Worm (Caenorhabditis elegans) whole organism, L1 larva: ENCODE data around the gene F10D7.4.

Experiments
- C16A3.4 ChIP-seq: fragments of 150-350 bp; optimal IDR thresholded peaks from 2 replicates; lab custom pipeline; 2014; ENCODE audit warnings: missing biosample characterization, missing genetic modification characterization
- F16B12.6 ChIP-seq: fragments of 150-350 bp; optimal IDR thresholded peaks from 2 replicates; lab custom pipeline; 2014; ENCODE audit warnings: missing biosample characterization, missing genetic modification characterization
- Y116A8C.19 ChIP-seq: sonication (generic microtip); optimal IDR thresholded peaks from 2 replicates; lab custom pipeline; 2016; ENCODE audit warnings: missing compliant biosample characterization, missing genetic modification characterization, borderline replicate concordance
- aha-1 ChIP-seq: fragments of 150-350 bp; optimal IDR thresholded peaks from 2 replicates; lab custom pipeline; 2014; ENCODE audit warnings: missing biosample characterization, missing genetic modification characterization
- ama-1 ChIP-seq: fragments of 150-350 bp; optimal IDR thresholded peaks from 2 replicates; lab custom pipeline; 2014
- blmp-1 ChIP-seq: fragments of 150-350 bp; optimal IDR thresholded peaks from 2 replicates; lab custom pipeline; 2014; ENCODE audit warnings: missing biosample characterization, missing genetic modification characterization
- ceh-63 ChIP-seq: fragments of 200-800 bp; sonication (Bioruptor generic); optimal IDR thresholded peaks from 2 replicates; lab custom pipeline; 2018; ENCODE audit warnings: mild to moderate bottlenecking, missing genetic modification characterization, missing compliant biosample characterization
- ceh-8 ChIP-seq: fragments of 200-800 bp; sonication (Bioruptor generic); optimal IDR thresholded peaks from 2 replicates; lab custom pipeline; 2018; ENCODE audit warnings: mild to moderate bottlenecking, missing genetic modification characterization, moderate library complexity, missing compliant biosample characterization
- ceh-82 ChIP-seq, 3 experiments: fragments of 150-350 bp in 1 of 3; sonication (generic microtip) in 2 of 3; optimal IDR thresholded peaks; 2 replicates each; lab custom pipeline; 2014 to 2017; ENCODE audit warnings: missing biosample characterization in 3 of 3, missing genetic modification characterization in 3 of 3
- ceh-88 ChIP-seq: fragments of 200-800 bp; sonication (Bioruptor generic); IDR thresholded peaks from 2 replicates; pipeline ENCODE4 v1.3.6; 2022; ENCODE audit warnings: missing genetic modification characterization, missing compliant biosample characterization
- ceh-90 ChIP-seq: sonication (generic microtip); optimal IDR thresholded peaks from 2 replicates; lab custom pipeline; 2016; ENCODE audit warnings: missing genetic modification characterization, missing compliant biosample characterization
- ces-1 ChIP-seq: fragments of 150-350 bp; optimal IDR thresholded peaks from 2 replicates; lab custom pipeline; 2014; ENCODE audit warnings: missing biosample characterization, missing genetic modification reagents, missing genetic modification characterization
- dpl-1 ChIP-seq, 3 experiments: fragments of 150-350 bp in 2 of 3; sonication (generic microtip) in 1 of 3; optimal IDR thresholded peaks; 2 replicates each; lab custom pipeline; 2014 to 2017; ENCODE audit warnings: missing biosample characterization in 3 of 3, missing genetic modification characterization in 3 of 3, missing genetic modification reagents in 3 of 3
- dsc-1 ChIP-seq: sonication (generic microtip); optimal IDR thresholded peaks from 2 replicates; lab custom pipeline; 2016; ENCODE audit warnings: mild to moderate bottlenecking, missing genetic modification characterization, missing compliant biosample characterization
- efl-3 ChIP-seq: fragments of 200-800 bp; sonication (Bioruptor generic); optimal IDR thresholded peaks from 2 replicates; lab custom pipeline; 2018; ENCODE audit warnings: mild to moderate bottlenecking, missing genetic modification characterization, missing compliant biosample characterization
- egl-13 ChIP-seq: sonication (generic microtip); optimal IDR thresholded peaks from 2 replicates; lab custom pipeline; 2016; ENCODE audit warnings: missing genotype, missing genetic modification reagents, missing genetic modification characterization, missing compliant biosample characterization
- egl-27 ChIP-seq, 2 experiments: fragments of 150-350 bp in 1 of 2; sonication (generic microtip); optimal IDR thresholded peaks; 3 replicates each; lab custom pipeline; 2017 to 2018; ENCODE audit warnings: missing biosample characterization in 2 of 2, missing genetic modification characterization in 2 of 2, missing genetic modification reagents in 2 of 2
- elt-2 ChIP-seq: sonication (generic microtip); optimal IDR thresholded peaks from 2 replicates; lab custom pipeline; 2016; ENCODE audit warnings: missing genetic modification characterization, mild to moderate bottlenecking, inconsistent platforms, missing compliant biosample characterization, missing genetic modification reagents
- elt-3 ChIP-seq, 6 experiments: fragments of 150-350 bp in 1 of 6; sonication (generic microtip); optimal IDR thresholded peaks; 2 replicates each; lab custom pipeline; 2017 to 2018; ENCODE audit warnings: missing biosample characterization in 6 of 6, missing genetic modification characterization in 6 of 6, inconsistent platforms in 1 of 6
- fkh-4 ChIP-seq: sonication (generic microtip); optimal IDR thresholded peaks from 2 replicates; lab custom pipeline; 2016; ENCODE audit warnings: missing compliant biosample characterization, missing genetic modification characterization, borderline replicate concordance
- fkh-8 ChIP-seq: sonication (generic microtip); optimal IDR thresholded peaks from 2 replicates; lab custom pipeline; 2016; ENCODE audit warnings: mild to moderate bottlenecking, missing genetic modification characterization, missing compliant biosample characterization
- hlh-17 ChIP-seq: fragments of 200-800 bp; sonication (Bioruptor generic); optimal IDR thresholded peaks from 2 replicates; lab custom pipeline; 2018; ENCODE audit warnings: missing genetic modification characterization, mild to moderate bottlenecking, missing compliant biosample characterization, moderate library complexity, borderline replicate concordance
- hpl-2 ChIP-seq: fragments of 150-350 bp; optimal IDR thresholded peaks from 2 replicates; lab custom pipeline; 2014; ENCODE audit warnings: missing biosample characterization, missing genetic modification reagents, missing genetic modification characterization
- irx-1 ChIP-seq: sonication (generic microtip); optimal IDR thresholded peaks from 2 replicates; lab custom pipeline; 2016; ENCODE audit warnings: missing genetic modification characterization, missing compliant biosample characterization
- lin-13 ChIP-seq: fragments of 150-350 bp; optimal IDR thresholded peaks from 2 replicates; lab custom pipeline; 2014; ENCODE audit warnings: missing biosample characterization, missing genetic modification reagents, missing genetic modification characterization
- lin-15B ChIP-seq: fragments of 150-350 bp; sonication (generic microtip); optimal IDR thresholded peaks from 3 replicates; lab custom pipeline; 2014; ENCODE audit warnings: missing biosample characterization, missing genetic modification characterization
- lin-39 ChIP-seq: fragments of 150-350 bp; optimal IDR thresholded peaks from 2 replicates; lab custom pipeline; 2014; ENCODE audit warnings: missing biosample characterization, missing genetic modification reagents, missing genetic modification characterization
- lsy-2 ChIP-seq, 2 experiments: fragments of 150-350 bp; optimal IDR thresholded peaks; 2 replicates each; lab custom pipeline; 2014; ENCODE audit warnings: missing biosample characterization in 2 of 2, missing genetic modification characterization in 2 of 2
- mab-9 ChIP-seq: fragments of 200-800 bp; sonication (Bioruptor generic); IDR thresholded peaks from 2 replicates; pipeline ENCODE4 v1.3.6; 2022; ENCODE audit warnings: missing genetic modification reagents, missing genetic modification characterization, missing compliant biosample characterization
- mep-1 ChIP-seq: fragments of 150-350 bp; optimal IDR thresholded peaks from 2 replicates; lab custom pipeline; 2014; ENCODE audit warnings: missing biosample characterization, missing genetic modification characterization
- nhr-19 ChIP-seq: fragments of 200-800 bp; sonication (Bioruptor generic); conservative IDR thresholded peaks from 2 replicates; pipeline ENCODE4 v1.3.6; 2022; ENCODE audit warnings: missing genetic modification characterization, missing compliant biosample characterization
- nhr-237 ChIP-seq: fragments of 150-350 bp; optimal IDR thresholded peaks from 2 replicates; lab custom pipeline; 2014; ENCODE audit warnings: missing biosample characterization, missing genetic modification characterization
- nhr-47 ChIP-seq: sonication (generic microtip); optimal IDR thresholded peaks from 2 replicates; lab custom pipeline; 2016; ENCODE audit warnings: mild to moderate bottlenecking, missing genetic modification characterization, moderate library complexity, missing compliant biosample characterization
- nhr-77 ChIP-seq: fragments of 150-350 bp; optimal IDR thresholded peaks from 2 replicates; lab custom pipeline; 2014; ENCODE audit warnings: missing biosample characterization, missing genetic modification characterization
- nhr-85 ChIP-seq: sonication (generic microtip); peaks from one replicate; lab custom pipeline; 2016; ENCODE audit warnings: missing genetic modification characterization, inconsistent platforms, missing compliant biosample characterization
- pax-3 ChIP-seq: fragments of 200-800 bp; sonication (Bioruptor generic); optimal IDR thresholded peaks from 2 replicates; lab custom pipeline; 2018; ENCODE audit warnings: mild to moderate bottlenecking, missing genetic modification characterization, moderate library complexity, missing compliant biosample characterization
- rnt-1 ChIP-seq: sonication (generic microtip); optimal IDR thresholded peaks from 2 replicates; lab custom pipeline; 2016; ENCODE audit warnings: mild to moderate bottlenecking, missing genetic modification characterization, moderate library complexity, missing compliant biosample characterization
- skn-1 ChIP-seq: fragments of 150-350 bp; optimal IDR thresholded peaks from 2 replicates; lab custom pipeline; 2014; ENCODE audit warnings: missing biosample characterization, missing genetic modification characterization
- snpc-4 ChIP-seq: fragments of 150-350 bp; optimal IDR thresholded peaks from 2 replicates; lab custom pipeline; 2014; ENCODE audit warnings: missing biosample characterization, missing genetic modification characterization
- snu-23 ChIP-seq: sonication (generic microtip); optimal IDR thresholded peaks from 2 replicates; lab custom pipeline; 2016; ENCODE audit warnings: missing genetic modification characterization, missing compliant biosample characterization
- sox-4 ChIP-seq: sonication (generic microtip); optimal IDR thresholded peaks from 2 replicates; lab custom pipeline; 2016; ENCODE audit warnings: missing genetic modification characterization, missing compliant biosample characterization
- sup-37 ChIP-seq: fragments of 200-800 bp; sonication (Bioruptor generic); optimal IDR thresholded peaks from 2 replicates; lab custom pipeline; 2018; ENCODE audit warnings: mild to moderate bottlenecking, missing genetic modification characterization, missing compliant biosample characterization
- swsn-7 ChIP-seq: sonication (generic microtip); optimal IDR thresholded peaks from 2 replicates; lab custom pipeline; 2016; ENCODE audit warnings: missing genetic modification characterization, missing compliant biosample characterization
- tbx-2 ChIP-seq: sonication (generic microtip); optimal IDR thresholded peaks from 2 replicates; lab custom pipeline; 2016; ENCODE audit warnings: missing genetic modification characterization, missing compliant biosample characterization
- tlp-1 ChIP-seq: fragments of 150-350 bp; optimal IDR thresholded peaks from 2 replicates; lab custom pipeline; 2014; ENCODE audit warnings: missing biosample characterization, missing genetic modification characterization
- unc-130 ChIP-seq: fragments of 150-350 bp; optimal IDR thresholded peaks from 2 replicates; lab custom pipeline; 2017; ENCODE audit warnings: missing biosample characterization, missing genetic modification characterization, inconsistent platforms
- unc-30 ChIP-seq: sonication (generic microtip); optimal IDR thresholded peaks from 2 replicates; lab custom pipeline; 2017; ENCODE audit warnings: missing biosample characterization, missing genetic modification characterization
- unc-98 ChIP-seq: fragments of 200-800 bp; sonication (Bioruptor generic); IDR thresholded peaks from 2 replicates; pipeline ENCODE4 v1.3.6; 2022; ENCODE audit warnings: missing genetic modification characterization, missing compliant biosample characterization
- vab-15 ChIP-seq: sonication (generic microtip); optimal IDR thresholded peaks from 2 replicates; lab custom pipeline; 2017; ENCODE audit warnings: missing genotype, mild to moderate bottlenecking, missing genetic modification characterization, missing compliant biosample characterization
- xbp-1 ChIP-seq: sonication (generic microtip); optimal IDR thresholded peaks from 2 replicates; lab custom pipeline; 2016; ENCODE audit warnings: missing genetic modification characterization, missing compliant biosample characterization
- zag-1 ChIP-seq: fragments of 150-350 bp; optimal IDR thresholded peaks from 2 replicates; lab custom pipeline; 2014; ENCODE audit warnings: missing biosample characterization, missing genetic modification characterization
- ztf-4 ChIP-seq: fragments of 150-350 bp; optimal IDR thresholded peaks from 2 replicates; lab custom pipeline; 2014; ENCODE audit warnings: missing biosample characterization, missing genetic modification characterization

Gene F10D7.4

ce11 chrX:17385102-17385501, 3.2 kb upstream of the F10D7.4 start (continued):
- TF ChIP-seq dpl-1 (GFP tag; optimal IDR thresholded peaks at IDR 0.05; lab: Kevin White, UChicago) (no peak), irx-1 (no peak), fkh-4 (tag; lab: Kevin White, UChicago) (no peak), lsy-2 (tag; optimal IDR thresholded peaks at IDR 0.05; lab: Kevin White, UChicago) (peak in 1 of 2 experiments; percentile 61), unc-98 (no peak), snpc-4 (tag; lab: Kevin White, UChicago) (no peak), C16A3.4 (tag; lab: Kevin White, UChicago) (peak; percentile 24), ces-1 (GFP tag; lab: Kevin White, UChicago) (no peak), nhr-47 (tag; lab: Kevin White, UChicago) (no peak), ceh-82 (tag; optimal IDR thresholded peaks at IDR 0.05; lab: Kevin White, UChicago) (no peak), tlp-1 (no peak), zag-1 (tag; lab: Kevin White, UChicago) (no peak), egl-27 (tag; optimal IDR thresholded peaks at IDR 0.05; lab: Kevin White, UChicago) (no peak), mep-1 (tag; lab: Kevin White, UChicago) (no peak), lin-39 (tag; lab: Kevin White, UChicago) (peak; percentile 9), hlh-17 (GFP tag; lab: Kevin White, UChicago) (no peak), pax-3 (no peak), ama-1 (lab: Kevin White, UChicago) (no peak), efl-3 (GFP tag; lab: Kevin White, UChicago) (no peak), elt-2 (no peak), hpl-2 (GFP tag; lab: Kevin White, UChicago) (no peak), tbx-2 (tag; lab: Kevin White, UChicago) (no peak), ceh-8 (GFP tag; lab: Kevin White, UChicago) (no peak), xbp-1 (tag; lab: Kevin White, UChicago) (no peak), nhr-85 (tag; lab: Kevin White, UChicago) (no peak), nhr-237 (tag; lab: Kevin White, UChicago) (no peak), unc-30 (tag; lab: Kevin White, UChicago) (no peak), mab-9 (GFP tag; lab: Robert Waterston, UW) (no peak), egl-13 (tag; lab: Kevin White, UChicago) (no peak), swsn-7 (tag; lab: Kevin White, UChicago) (no peak), dsc-1 (no peak), nhr-77 (tag; lab: Kevin White, UChicago) (no peak), unc-130 (tag; lab: Kevin White, UChicago) (peak; percentile 48), skn-1 (tag; lab: Kevin White, UChicago) (no peak), sup-37 (GFP tag; lab: Kevin White, UChicago) (no peak), F16B12.6 (no peak), ztf-4 (no peak), blmp-1 (tag; lab: Kevin White, UChicago) (no peak), rnt-1 (tag; lab: Kevin White, UChicago) (peak; percentile 76), snu-23 (GFP tag; lab: Kevin White, UChicago) (peak; percentile 14), aha-1 (no peak), ceh-88 (no peak), ceh-90 (no peak), sox-4 (no peak), Y116A8C.19 (tag; lab: Kevin White, UChicago) (no peak), elt-3 (tag; optimal IDR thresholded peaks at IDR 0.05; lab: Kevin White, UChicago) (no peak), fkh-8 (no peak), ceh-63 (no peak), lin-15B (tag; lab: Kevin White, UChicago) (no peak), nhr-19 (GFP tag; lab: Robert Waterston, UW) (peak; percentile 43), vab-15 (tag; lab: Kevin White, UChicago) (no peak), lin-13 (GFP tag; lab: Kevin White, UChicago) (no peak)
